Fruit fly (Drosophila melanogaster): ENCODE measurements around the gene CREG.

CREG gene

dm6 chr3R:17401289-17401752 lies 6.9 kb upstream of the CREG start (continued):
- no peak for TF ChIP-seq HLH3B (GFP tag; IDR thresholded peaks at IDR 0.05)
- no peak for TF ChIP-seq TFAM (GFP tag; optimal IDR thresholded peaks at IDR 0.05)
- TF ChIP-seq btn (GFP tag; optimal IDR thresholded peaks at IDR 0.05) = no peak
- no peak for TF ChIP-seq ems (GFP tag; optimal IDR thresholded peaks at IDR 0.05)
- TF ChIP-seq CG15514 (GFP tag; optimal IDR thresholded peaks at IDR 0.05) = peak; percentile 37
- TF ChIP-seq CG13424 (tag; optimal IDR thresholded peaks at IDR 0.05) = peak; percentile 57
- peak in 1 of 2 experiments; percentile 69 for TF ChIP-seq Hr51 (GFP tag; optimal IDR thresholded peaks at IDR 0.05)
- TF ChIP-seq lola (GFP tag; optimal IDR thresholded peaks at IDR 0.05) = peak in 1 of 3 experiments; percentile 88
- peak; percentile 23 for TF ChIP-seq CG18476 (GFP tag; optimal IDR thresholded peaks at IDR 0.05)
- TF ChIP-seq vvl (GFP tag; IDR thresholded peaks at IDR 0.05) = peak; percentile 80
- TF ChIP-seq kay (GFP tag; optimal IDR thresholded peaks at IDR 0.05) = peak; percentile 30
- TF ChIP-seq CG14050 (GFP tag; IDR thresholded peaks at IDR 0.05) = peak; percentile 11; the same call in 1 of the 3 replicates
- TF ChIP-seq Drgx (GFP tag; IDR thresholded peaks at IDR 0.05) = no peak
- TF ChIP-seq CG30020 (tag; optimal IDR thresholded peaks at IDR 0.05) = peak; percentile 91
- TF ChIP-seq CG4424 (GFP tag; optimal IDR thresholded peaks at IDR 0.05) = no peak
- TF ChIP-seq CG9437 (GFP tag; optimal IDR thresholded peaks at IDR 0.05) = peak; percentile 24
- peak; percentile 45 for TF ChIP-seq CG3995 (GFP tag; optimal IDR thresholded peaks at IDR 0.05)
- TF ChIP-seq eve (GFP tag; optimal IDR thresholded peaks at IDR 0.05) = no peak
- no peak for TF ChIP-seq Abd-B (GFP tag; optimal IDR thresholded peaks at IDR 0.05)
- TF ChIP-seq peb (GFP tag; IDR thresholded peaks at IDR 0.05) = no peak
- TF ChIP-seq sima (GFP tag; optimal IDR thresholded peaks at IDR 0.05) = no peak
- peak; percentile 50 for TF ChIP-seq az2 (GFP tag; optimal IDR thresholded peaks at IDR 0.05)
- TF ChIP-seq CG11723 (GFP tag; optimal IDR thresholded peaks at IDR 0.05) = no peak
- peak; percentile 51; the same call in 2 of the 3 replicates for TF ChIP-seq so (GFP tag; IDR thresholded peaks at IDR 0.05)
- peak; percentile 3 for TF ChIP-seq lbe (GFP tag; optimal IDR thresholded peaks at IDR 0.05)
- peak; percentile 80 for TF ChIP-seq gem (tag; optimal IDR thresholded peaks at IDR 0.05)
- no peak for TF ChIP-seq onecut (GFP tag; IDR thresholded peaks at IDR 0.05)
- TF ChIP-seq CG18011 (GFP tag; optimal IDR thresholded peaks at IDR 0.05) = peak; percentile 52
- TF ChIP-seq CG12299 (tag; optimal IDR thresholded peaks at IDR 0.05) = no peak
- TF ChIP-seq CG1233 (GFP tag; optimal IDR thresholded peaks at IDR 0.05) = no peak
- peak; percentile 96 for TF ChIP-seq chinmo (GFP tag; IDR thresholded peaks at IDR 0.05; ENCODE audit: partially characterized antibody)
- TF ChIP-seq ap (GFP tag; IDR thresholded peaks at IDR 0.05) = no peak
- TF ChIP-seq disco-r (GFP tag; optimal IDR thresholded peaks at IDR 0.05) = no peak
- TF ChIP-seq pita (GFP tag; optimal IDR thresholded peaks at IDR 0.05) = no peak
- TF ChIP-seq bowl (GFP tag; IDR thresholded peaks at IDR 0.05) = no peak
- peak; percentile 54 for TF ChIP-seq abd-A (tag; optimal IDR thresholded peaks at IDR 0.05)
- TF ChIP-seq otp (GFP tag; IDR thresholded peaks at IDR 0.05) = no peak
- no peak for TF ChIP-seq Dip2 (GFP tag; IDR thresholded peaks at IDR 0.05)
- peak; percentile 17 for TF ChIP-seq CG8290 (GFP tag; optimal IDR thresholded peaks at IDR 0.05)
- TF ChIP-seq CG8290 (tag; optimal IDR thresholded peaks at IDR 0.05) = peak in 1 of 2 experiments; percentile 81
- TF ChIP-seq CG16813 (GFP tag; IDR thresholded peaks at IDR 0.05; ENCODE audit: partially characterized antibody) = peak; percentile 80
- no peak for TF ChIP-seq gcm (GFP tag; optimal IDR thresholded peaks at IDR 0.05)
- TF ChIP-seq CG14710 (tag; optimal IDR thresholded peaks at IDR 0.05) = peak; percentile 2
- TF ChIP-seq CG8765 (GFP tag; IDR thresholded peaks at IDR 0.05) = no peak
- TF ChIP-seq fd64A (GFP tag; optimal IDR thresholded peaks at IDR 0.05) = no peak
- TF ChIP-seq Hr3 (GFP tag; optimal IDR thresholded peaks at IDR 0.05) = peak; percentile 53
- TF ChIP-seq CG30403 (GFP tag; optimal IDR thresholded peaks at IDR 0.05) = peak; percentile 65
- no peak for TF ChIP-seq Ravus (GFP tag; IDR thresholded peaks at IDR 0.05)
- no peak for TF ChIP-seq Lpt (GFP tag; optimal IDR thresholded peaks at IDR 0.05)
- peak; percentile 57 for TF ChIP-seq Dp (GFP tag; optimal IDR thresholded peaks at IDR 0.05)
- TF ChIP-seq CG12155 (GFP tag; optimal IDR thresholded peaks at IDR 0.05) = peak; percentile 53
